Worm (Caenorhabditis elegans) whole organism, late embryonic: ENCODE results near the gene Y56A3A.16.

Experiments used
- F13H6.1 ChIP-seq: sonication (generic microtip); optimal IDR thresholded peaks from 2 replicates; lab custom pipeline; 2016; ENCODE audit warnings: missing genetic modification characterization, missing compliant biosample characterization
- K02D7.2 ChIP-seq: sonication (generic microtip); optimal IDR thresholded peaks from 2 replicates; lab custom pipeline; 2017; ENCODE audit warnings: mild to moderate bottlenecking, missing genetic modification characterization, missing compliant biosample characterization
- ceh-31 ChIP-seq: sonication (generic microtip); optimal IDR thresholded peaks from 2 replicates; lab custom pipeline; 2016; ENCODE audit warnings: missing genetic modification characterization, missing compliant biosample characterization
- ceh-34 ChIP-seq: sonication (generic microtip); optimal IDR thresholded peaks from 2 replicates; lab custom pipeline; 2016; ENCODE audit warnings: mild to moderate bottlenecking, missing genetic modification characterization, missing compliant biosample characterization
- elt-2 ChIP-seq: sonication (generic microtip); optimal IDR thresholded peaks from 2 replicates; lab custom pipeline; 2016; ENCODE audit warnings: missing genetic modification reagents, missing genetic modification characterization, missing compliant biosample characterization
- madf-2 ChIP-seq: sonication (generic microtip); optimal IDR thresholded peaks from 2 replicates; lab custom pipeline; 2017; ENCODE audit warnings: missing genetic modification characterization, missing compliant biosample characterization
- pqm-1 ChIP-seq: sonication (generic microtip); optimal IDR thresholded peaks from 2 replicates; lab custom pipeline; 2016; ENCODE audit warnings: missing genetic modification characterization, missing compliant biosample characterization
- pros-1 ChIP-seq: fragments of 150-350 bp; optimal IDR thresholded peaks from 2 replicates; lab custom pipeline; 2014; ENCODE audit warnings: missing biosample characterization, missing genetic modification reagents, missing genetic modification characterization
- sdc-2 ChIP-seq: sonication (generic microtip); optimal IDR thresholded peaks from 2 replicates; lab custom pipeline; 2016; ENCODE audit warnings: missing genotype, missing genetic modification characterization, missing compliant biosample characterization
- sox-2 ChIP-seq: fragments of 200-800 bp; sonication (Bioruptor generic); IDR thresholded peaks from 2 replicates; pipeline ENCODE4 v1.3.6; 2022; ENCODE audit warnings: missing genetic modification reagents, missing genetic modification characterization, missing compliant biosample characterization

DNA sequence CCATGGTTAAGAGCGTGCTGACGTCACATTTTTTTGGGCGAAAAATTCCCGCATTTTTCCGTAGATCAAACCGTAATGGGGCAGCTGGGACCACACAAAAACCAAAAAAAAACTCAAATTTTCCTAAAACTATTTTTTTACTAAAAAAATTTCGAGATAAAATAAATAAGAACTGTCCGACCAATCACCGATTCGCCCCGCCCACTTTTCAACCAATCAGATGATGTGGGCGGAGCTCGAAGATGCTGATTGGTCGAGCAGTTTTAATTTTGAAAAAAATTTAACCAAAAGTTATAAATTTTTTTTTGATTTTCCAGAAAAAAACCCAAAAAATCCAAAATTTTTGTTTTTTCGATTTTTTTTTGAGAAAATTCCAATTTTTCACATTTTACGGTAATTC is 14.1 kb downstream of the Y56A3A.16 start:
- TF ChIP-seq elt-2 = no peak
- no peak for TF ChIP-seq pqm-1 (tag; lab: Kevin White, UChicago)
- no peak for TF ChIP-seq madf-2 (tag; lab: Kevin White, UChicago)
- no peak for TF ChIP-seq sox-2 (GFP tag; lab: Robert Waterston, UW)
- no peak for TF ChIP-seq ceh-34 (tag; lab: Kevin White, UChicago)
- TF ChIP-seq ceh-31 (tag; lab: Kevin White, UChicago) = no peak
- no peak for TF ChIP-seq pros-1 (tag; lab: Kevin White, UChicago)
- TF ChIP-seq F13H6.1 (tag; lab: Kevin White, UChicago) = no peak
- no peak for TF ChIP-seq sdc-2 (tag; lab: Kevin White, UChicago)
- TF ChIP-seq K02D7.2 (tag; lab: Kevin White, UChicago) = no peak
